Worm (Caenorhabditis elegans): ENCODE data around the gene T05C12.11.

The T05C12.11 gene

ce11 chrII:8137379-8137778 is 32.9 kb downstream of the T05C12.11 start:
- TF ChIP-seq aly-1 (tag; optimal IDR thresholded peaks at IDR 0.05) (no peak), tbx-37 (GFP tag; conservative IDR thresholded peaks at IDR 0.05) (no peak), ama-1 (optimal IDR thresholded peaks at IDR 0.05) (no peak), ceh-36 (tag; optimal IDR thresholded peaks at IDR 0.05) (no peak), ceh-13 (GFP tag; optimal IDR thresholded peaks at IDR 0.05) (peak; percentile 20), tra-4 (tag; optimal IDR thresholded peaks at IDR 0.05) (no peak)

DNA sequence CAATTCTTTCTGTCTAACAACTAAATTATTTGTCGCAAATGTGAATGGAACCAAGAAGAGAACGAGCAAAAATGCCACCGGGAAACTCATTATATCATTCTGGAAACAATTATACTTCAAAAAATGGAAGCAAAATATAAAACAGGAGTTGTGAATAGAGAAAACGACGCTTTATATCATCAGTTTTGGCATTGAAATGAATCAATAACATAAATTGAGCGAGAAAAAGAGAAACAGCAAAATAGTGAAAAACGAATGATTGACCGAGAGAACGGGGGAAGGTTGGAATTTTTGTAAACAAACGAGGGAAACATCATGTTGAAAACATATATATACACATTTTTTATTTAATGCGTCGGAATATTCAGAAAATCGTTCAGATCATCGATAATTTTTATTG is 33.5 kb downstream of the T05C12.11 start, which contains the start of gene ctns-1:
Gene ctns-1 (minus strand): TSS at position 101 of the 400 bp plus-strand sequence.
- no peak for TF ChIP-seq tbx-37 (GFP tag; conservative IDR thresholded peaks at IDR 0.05)
- TF ChIP-seq hnd-1 (tag; optimal IDR thresholded peaks at IDR 0.05) = no peak
- no peak for TF ChIP-seq ceh-13 (GFP tag; optimal IDR thresholded peaks at IDR 0.05)
- TF ChIP-seq ets-7 (tag; optimal IDR thresholded peaks at IDR 0.05) = no peak

- TF ChIP-seq ceh-36 (tag; optimal IDR thresholded peaks at IDR 0.05) = no peak
- no peak for TF ChIP-seq F13C5.2 (tag; optimal IDR thresholded peaks at IDR 0.05)
- TF ChIP-seq ama-1 (optimal IDR thresholded peaks at IDR 0.05) = no peak
- no peak for TF ChIP-seq pes-1 (GFP tag; IDR thresholded peaks at IDR 0.05)
- no peak for TF ChIP-seq hmg-4 (GFP tag; optimal IDR thresholded peaks at IDR 0.05)
- TF ChIP-seq sea-1 (GFP tag; conservative IDR thresholded peaks at IDR 0.05) = no peak
- TF ChIP-seq tra-4 (tag; optimal IDR thresholded peaks at IDR 0.05) = no peak
- TF ChIP-seq tbx-37 (GFP tag; conservative IDR thresholded peaks at IDR 0.05) = no peak
- TF ChIP-seq B0310.2 (tag; optimal IDR thresholded peaks at IDR 0.05) = no peak
- TF ChIP-seq ets-7 (tag; optimal IDR thresholded peaks at IDR 0.05) = no peak
- TF ChIP-seq aly-1 (tag; optimal IDR thresholded peaks at IDR 0.05) = no peak
- TF ChIP-seq hmbx-1 (tag; optimal IDR thresholded peaks at IDR 0.05) = no peak
- no peak for TF ChIP-seq ceh-13 (GFP tag; optimal IDR thresholded peaks at IDR 0.05)
- no peak for TF ChIP-seq hnd-1 (tag; optimal IDR thresholded peaks at IDR 0.05)
- no peak for TF ChIP-seq tbx-11 (GFP tag; IDR thresholded peaks at IDR 0.05)
- TF ChIP-seq flt-1 (GFP tag; IDR thresholded peaks at IDR 0.05) = no peak
- no peak for TF ChIP-seq scrt-1 (GFP tag; IDR thresholded peaks at IDR 0.05)
Measured at ce11 chrII:8135953-8136352, 34.3 kb downstream of the T05C12.11 start.

ce11 chrII:8131413-8131966 is 38.8 kb downstream of the T05C12.11 start:
- no peak for TF ChIP-seq tbx-11 (GFP tag; IDR thresholded peaks at IDR 0.05)
- TF ChIP-seq pes-1 (GFP tag; IDR thresholded peaks at IDR 0.05) = peak; percentile 3; the same call in 1 of the 2 replicates
- no peak for TF ChIP-seq aly-1 (tag; optimal IDR thresholded peaks at IDR 0.05)

ce11 chrII:8130792-8131191 is 39.5 kb downstream of the T05C12.11 start:
- no peak for TF ChIP-seq hmbx-1 (tag; optimal IDR thresholded peaks at IDR 0.05)

- no peak for TF ChIP-seq scrt-1 (GFP tag; IDR thresholded peaks at IDR 0.05)
- no peak for TF ChIP-seq tra-4 (tag; optimal IDR thresholded peaks at IDR 0.05)
- no peak for TF ChIP-seq pes-1 (GFP tag; IDR thresholded peaks at IDR 0.05)
- TF ChIP-seq ama-1 (optimal IDR thresholded peaks at IDR 0.05) = no peak
- no peak for TF ChIP-seq tbx-37 (GFP tag; conservative IDR thresholded peaks at IDR 0.05)
- TF ChIP-seq F13C5.2 (tag; optimal IDR thresholded peaks at IDR 0.05) = no peak
- TF ChIP-seq aly-1 (tag; optimal IDR thresholded peaks at IDR 0.05) = no peak
Measured at ce11 chrII:8129495-8130010, 40.7 kb downstream of the T05C12.11 start, which contains the start of gene ulp-4. ulp-4 (plus strand) TSS chrII:8129960.

DNA sequence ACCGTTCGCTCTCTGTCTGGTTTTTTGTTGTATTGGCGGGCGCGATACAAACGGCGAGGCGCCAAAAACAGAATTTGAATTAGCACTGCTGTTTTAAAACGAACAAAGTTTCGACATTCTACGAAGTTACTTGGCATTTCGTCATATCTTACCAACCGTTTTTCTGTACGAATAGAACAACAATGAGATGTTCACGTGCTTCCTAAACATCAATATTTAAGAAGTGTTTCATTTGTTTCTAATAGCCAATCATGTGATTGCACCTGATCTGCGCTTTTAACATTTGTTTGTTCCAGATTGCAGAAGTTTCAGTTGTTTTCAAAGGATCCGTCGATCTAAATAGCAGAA is 41.3 kb downstream of the T05C12.11 start:
- TF ChIP-seq pes-1 (GFP tag; IDR thresholded peaks at IDR 0.05) = no peak
- peak; percentile 13 for TF ChIP-seq hmg-4 (GFP tag; optimal IDR thresholded peaks at IDR 0.05)

ce11 chrII:8128273-8129039 is 41.8 kb downstream of the T05C12.11 start:
- TF ChIP-seq F13C5.2 (tag; optimal IDR thresholded peaks at IDR 0.05) = peak; percentile 64
- peak; percentile 50; the same call in 1 of the 2 replicates for TF ChIP-seq tbx-37 (GFP tag; conservative IDR thresholded peaks at IDR 0.05)
- TF ChIP-seq hmbx-1 (tag; optimal IDR thresholded peaks at IDR 0.05) = no peak
- no peak for TF ChIP-seq B0310.2 (tag; optimal IDR thresholded peaks at IDR 0.05)
- peak; percentile 76 for TF ChIP-seq aly-1 (tag; optimal IDR thresholded peaks at IDR 0.05)
- TF ChIP-seq pes-1 (GFP tag; IDR thresholded peaks at IDR 0.05) = peak; percentile 38; the same call in 1 of the 2 replicates
- TF ChIP-seq hnd-1 (tag; optimal IDR thresholded peaks at IDR 0.05) = no peak
- TF ChIP-seq ets-7 (tag; optimal IDR thresholded peaks at IDR 0.05) = peak; percentile 35
- peak; percentile 91 for TF ChIP-seq hmg-4 (GFP tag; optimal IDR thresholded peaks at IDR 0.05)
- TF ChIP-seq tra-4 (tag; optimal IDR thresholded peaks at IDR 0.05) = no peak
- 0 out of 2 replicates have a peak, but pooled peaks have one; percentile 43 for TF ChIP-seq flt-1 (GFP tag; IDR thresholded peaks at IDR 0.05)
- TF ChIP-seq scrt-1 (GFP tag; IDR thresholded peaks at IDR 0.05) = peak; percentile 64; the same call in 1 of the 2 replicates
- 0 out of 2 replicates have a peak, but pooled peaks have one; percentile 32 for TF ChIP-seq sea-1 (GFP tag; conservative IDR thresholded peaks at IDR 0.05)
